Fruit fly (Drosophila melanogaster) Kc167 (cell line): ENCODE data around the gene Tgs1.

Source experiments
- Myc ChIP-seq: fragments of >200 bp; optimal IDR thresholded peaks from 2 replicates; lab custom pipeline; 2017; ENCODE audit warnings: missing external identifiers
- Sin3A ChIP-seq: fragments of >200 bp; optimal IDR thresholded peaks from 2 replicates; lab custom pipeline; 2018; ENCODE audit warnings: missing external identifiers
- h ChIP-seq: fragments of >200 bp; optimal IDR thresholded peaks from 3 replicates; lab custom pipeline; 2018; ENCODE audit warnings: missing external identifiers
- insv ChIP-seq: fragments of >200 bp; optimal IDR thresholded peaks from 3 replicates; lab custom pipeline; 2018; ENCODE audit warnings: missing external identifiers
- psq ChIP-seq: fragments of >200 bp; optimal IDR thresholded peaks from 2 replicates; lab custom pipeline; 2017; ENCODE audit warnings: missing external identifiers

- no peak for TF ChIP-seq psq
- no peak for TF ChIP-seq Myc (lab: Kevin White, UChicago)
- TF ChIP-seq insv = no peak
- TF ChIP-seq h (lab: Kevin White, UChicago) = no peak
- no peak for TF ChIP-seq Sin3A (lab: Kevin White, UChicago)
These were observed 14.5 kb downstream of the Tgs1 start for dm6 chr3R:18269744-18270348.
